Fruit fly (Drosophila melanogaster) whole organism, prepupa: Measurements from ENCODE around the gene tup.
A peak's percentile ranks its signal among the peaks of the same experiment; 100 is the strongest.

Experiments
- Blimp-1 ChIP-seq: fragments of 200-800 bp; sonication (Bioruptor generic); optimal IDR thresholded peaks from 3 replicates; lab custom pipeline; 2017; ENCODE audit warnings: missing biosample characterization, missing genetic modification characterization, mild to moderate bottlenecking, moderate library complexity, missing genetic modification reagents
- CG10631 ChIP-seq: fragments of 200-800 bp; sonication (Bioruptor generic); optimal IDR thresholded peaks from 2 replicates; lab custom pipeline; 2016; ENCODE audit warnings: missing biosample characterization, missing genetic modification characterization
- CG10669 ChIP-seq: fragments of 200-800 bp; sonication (Bioruptor generic); optimal IDR thresholded peaks from 3 replicates; lab custom pipeline; 2018; ENCODE audit warnings: missing biosample characterization, mild to moderate bottlenecking, missing genetic modification characterization, moderate library complexity
- CG11762 ChIP-seq: fragments of 200-800 bp; sonication (Bioruptor generic); optimal IDR thresholded peaks from 3 replicates; lab custom pipeline; 2016; ENCODE audit warnings: missing biosample characterization, missing genetic modification characterization; ENCODE audit not compliant: insufficient read depth
- CG11902 ChIP-seq: fragments of 200-800 bp; sonication (Bioruptor generic); optimal IDR thresholded peaks from 3 replicates; lab custom pipeline; 2016; ENCODE audit warnings: missing biosample characterization, missing genetic modification characterization
- CG15336 ChIP-seq: fragments of 200-800 bp; sonication (Bioruptor generic); IDR thresholded peaks from 2 replicates; pipeline ENCODE4 v1.3.6; 2022; ENCODE audit warnings: missing biosample characterization, missing genetic modification characterization
- CG31627 ChIP-seq: fragments of 200-800 bp; sonication (Bioruptor generic); optimal IDR thresholded peaks from 3 replicates; lab custom pipeline; 2016; ENCODE audit warnings: missing biosample characterization, missing genetic modification characterization
- CG32006 ChIP-seq: fragments of 200-800 bp; sonication (Bioruptor generic); optimal IDR thresholded peaks from 3 replicates; lab custom pipeline; 2017; ENCODE audit warnings: missing biosample characterization, mild to moderate bottlenecking, missing genetic modification characterization
- CG34406 ChIP-seq: fragments of 200-800 bp; sonication (Bioruptor generic); optimal IDR thresholded peaks from 3 replicates; lab custom pipeline; 2016; ENCODE audit warnings: missing biosample characterization, missing genetic modification characterization
- CG3919 ChIP-seq: fragments of 200-800 bp; sonication (Bioruptor generic); optimal IDR thresholded peaks from 3 replicates; lab custom pipeline; 2016; ENCODE audit warnings: missing biosample characterization, missing genetic modification characterization
- CG4318 ChIP-seq: fragments of 200-800 bp; sonication (Bioruptor generic); optimal IDR thresholded peaks from 3 replicates; lab custom pipeline; 2017; ENCODE audit warnings: missing biosample characterization, mild to moderate bottlenecking, missing genetic modification characterization
- CG6163 ChIP-seq: fragments of 200-800 bp; sonication (Bioruptor generic); IDR thresholded peaks from 3 replicates; pipeline ENCODE4 v1.3.6; 2022; ENCODE audit warnings: missing biosample characterization, missing genetic modification characterization
- CG6276 ChIP-seq: fragments of 200-800 bp; sonication (Bioruptor generic); optimal IDR thresholded peaks from 2 replicates; lab custom pipeline; 2017; ENCODE audit warnings: missing biosample characterization, mild to moderate bottlenecking, missing genetic modification characterization
- CG6792 ChIP-seq: fragments of 200-800 bp; sonication (Bioruptor generic); optimal IDR thresholded peaks from 3 replicates; lab custom pipeline; 2016; ENCODE audit warnings: missing biosample characterization, missing genetic modification characterization
- CG6808 ChIP-seq: fragments of 200-800 bp; sonication (Bioruptor generic); optimal IDR thresholded peaks from 3 replicates; lab custom pipeline; 2017; ENCODE audit warnings: missing biosample characterization, missing genetic modification characterization, mild to moderate bottlenecking, moderate library complexity, missing genetic modification reagents
- CG6854 ChIP-seq: fragments of 200-800 bp; sonication (Bioruptor generic); optimal IDR thresholded peaks from 2 replicates; lab custom pipeline; 2017; ENCODE audit warnings: missing biosample characterization, mild to moderate bottlenecking, missing genetic modification characterization
- CG7368 ChIP-seq: fragments of 200-800 bp; sonication (Bioruptor generic); optimal IDR thresholded peaks from 3 replicates; lab custom pipeline; 2016; ENCODE audit warnings: missing biosample characterization, missing genetic modification characterization
- CG8119 ChIP-seq: fragments of 200-800 bp; sonication (Bioruptor generic); IDR thresholded peaks from 3 replicates; pipeline ENCODE4 v1.3.6; 2022; ENCODE audit warnings: missing biosample characterization, missing genetic modification characterization
- CG8632 ChIP-seq: fragments of 200-800 bp; sonication (Bioruptor generic); optimal IDR thresholded peaks from 3 replicates; lab custom pipeline; 2016; ENCODE audit warnings: missing biosample characterization, missing genetic modification characterization
- CG9139 ChIP-seq: fragments of 200-800 bp; sonication (Bioruptor generic); optimal IDR thresholded peaks from 3 replicates; lab custom pipeline; 2017; ENCODE audit warnings: missing biosample characterization, mild to moderate bottlenecking, missing genetic modification characterization
- Eip75B ChIP-seq: fragments of 200-800 bp; sonication (Bioruptor generic); optimal IDR thresholded peaks from 3 replicates; lab custom pipeline; 2016; ENCODE audit warnings: missing biosample characterization, missing genetic modification characterization
- Eip78C ChIP-seq: fragments of 200-800 bp; sonication (Bioruptor generic); peaks from one replicate; lab custom pipeline; 2016; ENCODE audit warnings: missing biosample characterization, missing genetic modification characterization
- Ets21C ChIP-seq: fragments of 200-800 bp; sonication (Bioruptor generic); optimal IDR thresholded peaks from 3 replicates; lab custom pipeline; 2016; ENCODE audit warnings: missing biosample characterization, missing genetic modification characterization
- Ets96B ChIP-seq: fragments of 200-800 bp; optimal IDR thresholded peaks from 2 replicates; lab custom pipeline; 2019; ENCODE audit warnings: missing biosample characterization, mild to moderate bottlenecking, missing genetic modification characterization, moderate library complexity
- Gug ChIP-seq: fragments of 200-800 bp; sonication (Bioruptor generic); IDR thresholded peaks from 2 replicates; pipeline ENCODE4 v1.3.6; 2022; ENCODE audit warnings: missing biosample characterization, missing genetic modification characterization
- Hr38 ChIP-seq: sonication (Bioruptor generic); optimal IDR thresholded peaks from 2 replicates; lab custom pipeline; 2016; ENCODE audit warnings: missing biosample characterization, missing genetic modification characterization
- Hr39 ChIP-seq: fragments of 200-800 bp; sonication (Bioruptor generic); optimal IDR thresholded peaks from 2 replicates; lab custom pipeline; 2016; ENCODE audit warnings: missing biosample characterization, missing genetic modification characterization
- Met ChIP-seq: fragments of 200-800 bp; sonication (Bioruptor generic); optimal IDR thresholded peaks from 3 replicates; lab custom pipeline; 2016; ENCODE audit warnings: missing biosample characterization, missing genetic modification characterization
- OdsH ChIP-seq: fragments of 200-800 bp; sonication (Bioruptor generic); optimal IDR thresholded peaks from 3 replicates; lab custom pipeline; 2016; ENCODE audit warnings: missing biosample characterization, missing genetic modification characterization
- Smox ChIP-seq: fragments of 200-800 bp; sonication (Bioruptor generic); optimal IDR thresholded peaks from 3 replicates; lab custom pipeline; 2016; ENCODE audit warnings: missing biosample characterization, missing genetic modification characterization
- Sox14 ChIP-seq: fragments of 200-800 bp; sonication (Bioruptor generic); optimal IDR thresholded peaks from 3 replicates; lab custom pipeline; 2016; ENCODE audit warnings: missing biosample characterization, missing genetic modification characterization
- achi ChIP-seq: fragments of 200-800 bp; sonication (Bioruptor generic); optimal IDR thresholded peaks from 3 replicates; lab custom pipeline; 2016; ENCODE audit warnings: missing biosample characterization, missing genetic modification characterization
- acj6 ChIP-seq: fragments of 200-800 bp; sonication (Bioruptor generic); optimal IDR thresholded peaks from 3 replicates; lab custom pipeline; 2016; ENCODE audit warnings: missing biosample characterization, missing genetic modification characterization
- cyc ChIP-seq: fragments of 200-800 bp; sonication (Bioruptor generic); optimal IDR thresholded peaks from 3 replicates; lab custom pipeline; 2016; ENCODE audit warnings: missing biosample characterization, missing genetic modification characterization
- dac ChIP-seq: fragments of 200-800 bp; sonication (Bioruptor generic); optimal IDR thresholded peaks from 2 replicates; lab custom pipeline; 2017; ENCODE audit warnings: missing biosample characterization, mild to moderate bottlenecking, missing genetic modification characterization
- esn ChIP-seq: fragments of 200-800 bp; sonication (Bioruptor generic); optimal IDR thresholded peaks from 2 replicates; lab custom pipeline; 2016; ENCODE audit warnings: missing biosample characterization, mild to moderate bottlenecking, missing genetic modification characterization, moderate library complexity
- fd59A ChIP-seq: fragments of 200-800 bp; sonication (Bioruptor generic); optimal IDR thresholded peaks from 2 replicates; lab custom pipeline; 2017; ENCODE audit warnings: missing biosample characterization, mild to moderate bottlenecking, missing genetic modification characterization, missing genetic modification reagents
- fkh ChIP-seq: fragments of 200-800 bp; sonication (Bioruptor generic); optimal IDR thresholded peaks from 3 replicates; lab custom pipeline; 2017; ENCODE audit warnings: missing biosample characterization, mild to moderate bottlenecking, missing genetic modification characterization, moderate library complexity
- lz ChIP-seq: fragments of 200-800 bp; sonication (Bioruptor generic); optimal IDR thresholded peaks from 3 replicates; lab custom pipeline; 2016; ENCODE audit warnings: missing biosample characterization, missing genetic modification characterization
- net ChIP-seq: fragments of 200-800 bp; sonication (Bioruptor generic); optimal IDR thresholded peaks from 3 replicates; lab custom pipeline; 2016; ENCODE audit warnings: missing biosample characterization, missing genetic modification characterization
- salr ChIP-seq, 2 experiments: fragments of 200-800 bp; sonication (Bioruptor generic); optimal IDR thresholded peaks; 3 replicates each; lab custom pipeline; 2016 to 2018; ENCODE audit warnings: missing biosample characterization in 2 of 2, missing genetic modification characterization in 2 of 2, mild to moderate bottlenecking in 1 of 2
- ss ChIP-seq, 2 experiments: fragments of 200-800 bp; sonication (Bioruptor generic); optimal IDR thresholded peaks; 2 replicates in 1 of 2; 3 replicates in 1 of 2; lab custom pipeline; 2017 to 2018; ENCODE audit warnings: mild to moderate bottlenecking in 2 of 2, missing biosample characterization in 2 of 2, missing genetic modification characterization in 2 of 2, moderate library complexity in 1 of 2
- svp ChIP-seq: fragments of 200-800 bp; sonication (Bioruptor generic); peaks from one replicate; lab custom pipeline; 2016; ENCODE audit warnings: missing biosample characterization, missing genetic modification characterization
- vri ChIP-seq: fragments of 200-800 bp; sonication (Bioruptor generic); optimal IDR thresholded peaks from 3 replicates; lab custom pipeline; 2016; ENCODE audit warnings: missing biosample characterization, mild to moderate bottlenecking, missing genetic modification characterization

tup gene

DNA sequence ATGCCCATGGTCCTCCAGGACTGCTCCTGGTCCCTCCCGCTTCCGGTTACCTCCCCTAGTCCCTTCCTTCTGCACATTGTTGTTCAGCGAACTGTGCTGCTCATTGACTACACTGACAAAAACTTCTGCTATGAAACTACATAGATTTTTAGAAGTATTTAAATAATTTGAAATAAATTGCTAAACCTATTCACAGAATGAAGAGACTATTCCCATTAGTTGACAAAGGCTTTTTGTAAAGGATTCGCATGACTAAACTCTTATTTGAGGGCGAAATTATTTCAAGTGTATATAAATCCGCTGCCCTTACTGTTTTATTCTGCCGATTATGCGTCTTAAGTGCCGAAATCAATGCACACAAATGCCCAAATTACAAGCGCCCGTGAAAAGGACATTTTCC, 40.2 kb upstream of the tup start (continued):
- TF ChIP-seq CG6276 (GFP tag; lab: Kevin White, UChicago) = no peak
- peak; percentile 18 for TF ChIP-seq Ets96B
- TF ChIP-seq CG6792 = no peak
- TF ChIP-seq Blimp-1 = no peak
- peak; percentile 71 for TF ChIP-seq Eip78C
- no peak for TF ChIP-seq CG10631 (GFP tag; lab: Kevin White, UChicago)
- no peak for TF ChIP-seq fkh
- peak; percentile 33 for TF ChIP-seq cyc (GFP tag; lab: Kevin White, UChicago)
- no peak for TF ChIP-seq CG6163 (GFP tag; lab: Robert Waterston, UW)
- TF ChIP-seq CG6808 (GFP tag; lab: Kevin White, UChicago) = no peak
- TF ChIP-seq acj6 (GFP tag; lab: Kevin White, UChicago) = no peak
- no peak for TF ChIP-seq CG11902 (GFP tag; lab: Kevin White, UChicago)
- peak; percentile 21 for TF ChIP-seq Ets21C
- no peak for TF ChIP-seq CG11762
- no peak for TF ChIP-seq CG6854 (GFP tag; lab: Kevin White, UChicago)
- TF ChIP-seq achi (GFP tag; lab: Kevin White, UChicago) = no peak
- TF ChIP-seq CG7368 = no peak
- TF ChIP-seq svp (GFP tag; lab: Kevin White, UChicago) = peak; percentile 56
- no peak for TF ChIP-seq Sox14 (GFP tag; lab: Kevin White, UChicago)
- TF ChIP-seq lz (GFP tag; lab: Kevin White, UChicago) = peak; percentile 40
- no peak for TF ChIP-seq OdsH (GFP tag; lab: Kevin White, UChicago)
- no peak for TF ChIP-seq Eip75B (GFP tag; lab: Kevin White, UChicago)
- TF ChIP-seq Met (GFP tag; lab: Kevin White, UChicago) = peak; percentile 19
- no peak for TF ChIP-seq salr (GFP tag; optimal IDR thresholded peaks at IDR 0.05; lab: Kevin White, UChicago)
- peak; percentile 9 for TF ChIP-seq CG34406 (GFP tag; lab: Kevin White, UChicago)
- TF ChIP-seq Gug (GFP tag; lab: Robert Waterston, UW) = no peak
- no peak for TF ChIP-seq Hr38
- TF ChIP-seq CG15336 (GFP tag; lab: Robert Waterston, UW) = no peak
- TF ChIP-seq Smox (GFP tag; lab: Kevin White, UChicago) = peak; percentile 46
- TF ChIP-seq esn = peak; percentile 33
- TF ChIP-seq CG32006 (GFP tag; lab: Kevin White, UChicago) = no peak
- TF ChIP-seq, all 60 proteins: peak for 15

dm6 chr2L:18919474-18919873, 38.4 kb upstream of the tup start:
- TF ChIP-seq acj6 (GFP tag; lab: Kevin White, UChicago) = no peak
- TF ChIP-seq CG8632 = no peak

DNA sequence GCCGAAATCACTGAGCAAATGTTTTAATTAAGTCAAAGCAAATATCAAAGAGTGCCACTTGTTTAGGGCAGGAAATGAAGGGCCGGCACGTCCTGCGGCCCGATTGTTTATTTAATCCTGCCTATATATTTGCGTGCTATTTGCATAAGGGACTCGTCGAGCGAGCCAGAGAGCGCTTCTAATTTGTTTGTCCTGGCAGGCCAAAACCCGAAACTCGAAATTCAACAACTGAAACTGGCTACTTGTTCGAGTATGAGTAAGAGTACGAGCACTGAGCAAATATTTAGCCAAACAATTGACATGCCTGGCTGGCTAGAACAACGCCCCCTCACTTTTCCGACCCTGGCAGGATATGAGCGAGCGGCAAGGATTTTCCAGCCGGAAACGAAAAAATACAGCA, 36.5 kb upstream of the tup start:
- TF ChIP-seq fkh = peak; percentile 32
- TF ChIP-seq CG10669 (GFP tag; lab: Kevin White, UChicago) = no peak

DNA sequence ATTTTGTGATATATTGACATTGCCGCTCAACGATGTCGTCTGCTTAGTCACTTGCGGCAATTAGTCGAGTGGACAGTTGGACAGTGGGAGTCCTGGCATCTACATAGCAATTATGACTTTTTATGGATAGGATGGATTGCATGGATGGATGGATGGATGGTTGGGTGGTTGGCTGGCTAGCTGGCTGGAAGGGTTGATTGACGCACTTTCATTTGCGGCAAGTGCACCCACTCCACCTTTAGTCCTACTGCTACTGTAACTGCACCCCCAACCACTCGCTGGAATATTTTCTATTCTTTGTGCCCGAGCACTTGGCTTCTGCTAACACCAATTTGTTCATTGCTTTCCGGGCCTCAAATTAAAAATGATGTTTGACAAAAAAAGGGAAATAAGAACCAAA, 33.8 kb upstream of the tup start:
- no peak for TF ChIP-seq net (GFP tag; lab: Kevin White, UChicago)

DNA sequence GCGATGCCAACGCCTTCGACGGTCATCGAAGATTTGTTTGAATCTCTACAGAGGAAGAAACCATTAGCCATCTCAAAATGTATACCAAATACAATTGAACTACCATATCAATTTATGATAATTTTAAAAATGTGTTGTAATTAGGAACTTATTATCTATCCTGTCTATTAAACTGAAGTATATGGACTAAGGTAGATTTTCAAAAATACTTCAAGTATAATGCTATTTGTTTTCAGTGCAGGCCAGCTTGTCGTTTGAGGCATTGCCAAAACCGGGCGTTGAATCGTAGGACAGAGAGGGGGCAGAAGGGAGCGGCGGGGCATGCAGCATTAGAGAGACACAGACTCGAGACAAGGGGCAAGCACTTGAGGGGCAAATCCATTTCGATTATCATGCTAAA, 26.4 kb upstream of the tup start:
- TF ChIP-seq CG8119 = peak; percentile 83
- TF ChIP-seq CG3919 (GFP tag; lab: Kevin White, UChicago) = peak; percentile 34
- TF ChIP-seq CG8632 = no peak
- peak; percentile 30 for TF ChIP-seq Met (GFP tag; lab: Kevin White, UChicago)
- TF ChIP-seq CG6276 (GFP tag; lab: Kevin White, UChicago) = peak; percentile 58
- peak; percentile 54 for TF ChIP-seq CG4318 (GFP tag; lab: Kevin White, UChicago)
- no peak for TF ChIP-seq CG10669 (GFP tag; lab: Kevin White, UChicago)
- TF ChIP-seq cyc (GFP tag; lab: Kevin White, UChicago) = no peak
- TF ChIP-seq esn = peak; percentile 15
- no peak for TF ChIP-seq CG11762
- no peak for TF ChIP-seq ss (GFP tag; optimal IDR thresholded peaks at IDR 0.05; lab: Kevin White, UChicago)
- TF ChIP-seq fd59A (GFP tag; lab: Kevin White, UChicago) = no peak
- TF ChIP-seq CG9139 (GFP tag; lab: Kevin White, UChicago) = no peak
- no peak for TF ChIP-seq Sox14 (GFP tag; lab: Kevin White, UChicago)
- peak; percentile 3 for TF ChIP-seq vri (GFP tag; lab: Kevin White, UChicago)
- peak; percentile 70 for TF ChIP-seq CG32006 (GFP tag; lab: Kevin White, UChicago)
- TF ChIP-seq achi (GFP tag; lab: Kevin White, UChicago) = peak; percentile 29
- peak; percentile 6 for TF ChIP-seq Hr39 (GFP tag; lab: Kevin White, UChicago)
- no peak for TF ChIP-seq CG31627 (GFP tag; lab: Kevin White, UChicago)
- no peak for TF ChIP-seq lz (GFP tag; lab: Kevin White, UChicago)
- TF ChIP-seq CG15336 (GFP tag; lab: Robert Waterston, UW) = peak; percentile 83
- peak; percentile 50 for TF ChIP-seq svp (GFP tag; lab: Kevin White, UChicago)
- peak; percentile 22 for TF ChIP-seq dac
- peak; percentile 12 for TF ChIP-seq Smox (GFP tag; lab: Kevin White, UChicago)
- TF ChIP-seq Eip78C = peak; percentile 67
